Fruit fly (Drosophila melanogaster) whole organism, larva: ENCODE measurements around the gene peg.
A peak's percentile ranks its signal among the peaks of the same experiment; 100 is the strongest.

Source experiments
- noc ChIP-seq: fragments of 200-800 bp; sonication (Bioruptor generic); optimal IDR thresholded peaks from 3 replicates; lab custom pipeline; 2019; ENCODE audit warnings: missing biosample characterization, mild to moderate bottlenecking, missing genetic modification characterization, moderate library complexity

The peg gene

dm6 chr3R:20998319-20998718 is 25.6 kb downstream of the peg start:
- TF ChIP-seq noc (tag; lab: Kevin White, UChicago), result no peak

dm6 chr3R:20990409-20990808 is 33.6 kb downstream of the peg start:
- TF ChIP-seq noc (tag; lab: Kevin White, UChicago), result no peak

- TF ChIP-seq noc (tag; lab: Kevin White, UChicago), result no peak
Measured at dm6 chr3R:20989657-20990056, 34.3 kb downstream of the peg start.

DNA sequence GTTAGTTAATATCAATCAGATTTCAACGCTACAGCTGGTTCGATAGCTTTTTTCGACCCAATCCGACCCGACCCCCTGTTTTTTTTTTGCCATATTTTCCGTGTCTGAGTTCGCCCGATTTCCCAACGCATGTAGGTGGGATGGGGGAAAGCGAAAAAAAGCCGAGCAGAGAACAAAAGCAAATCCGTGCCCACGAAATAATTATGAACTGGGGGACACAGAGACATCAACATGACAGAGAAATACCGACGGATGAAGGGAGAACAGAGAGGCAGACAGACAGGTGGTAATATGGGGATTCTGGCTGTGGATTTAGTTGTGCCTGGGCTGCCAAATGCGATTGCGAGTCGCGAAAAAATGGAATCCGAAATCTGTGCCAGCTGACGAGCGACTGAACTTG is 34.9 kb downstream of the peg start:
- no peak for TF ChIP-seq noc (tag; lab: Kevin White, UChicago)

dm6 chr3R:20988560-20988959 is 35.4 kb downstream of the peg start:
- TF ChIP-seq noc (tag; lab: Kevin White, UChicago), result peak; percentile 60

DNA sequence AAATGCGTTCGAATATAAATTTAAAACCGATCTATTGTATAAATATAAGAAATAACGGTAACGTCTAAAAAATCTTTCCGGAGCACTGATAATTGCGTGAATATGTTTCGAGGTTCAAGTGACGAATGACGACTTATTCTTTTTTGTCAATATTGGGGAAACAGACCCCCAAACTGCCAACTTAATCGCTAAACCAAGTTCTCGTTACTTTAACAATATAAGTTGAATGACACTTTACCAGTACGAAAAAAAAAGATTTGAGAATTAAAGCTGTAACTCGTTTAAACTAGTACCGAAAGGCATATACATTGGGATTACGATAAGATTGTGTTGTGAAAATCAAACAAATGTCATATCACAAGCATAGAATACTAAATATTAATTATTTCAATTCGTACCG is 36.1 kb downstream of the peg start, which contains the start of gene CG43446:
TSS of gene CG43446 (minus strand) at position 101 of the 400 bp plus-strand sequence.
- TF ChIP-seq noc (tag; lab: Kevin White, UChicago), result no peak

- TF ChIP-seq noc (tag; lab: Kevin White, UChicago), result peak; percentile 59
Measured at dm6 chr3R:20985592-20985991, 38.4 kb downstream of the peg start.

- no peak for TF ChIP-seq noc (tag; lab: Kevin White, UChicago)
Measured at dm6 chr3R:20984902-20985301, 39.1 kb downstream of the peg start.

DNA sequence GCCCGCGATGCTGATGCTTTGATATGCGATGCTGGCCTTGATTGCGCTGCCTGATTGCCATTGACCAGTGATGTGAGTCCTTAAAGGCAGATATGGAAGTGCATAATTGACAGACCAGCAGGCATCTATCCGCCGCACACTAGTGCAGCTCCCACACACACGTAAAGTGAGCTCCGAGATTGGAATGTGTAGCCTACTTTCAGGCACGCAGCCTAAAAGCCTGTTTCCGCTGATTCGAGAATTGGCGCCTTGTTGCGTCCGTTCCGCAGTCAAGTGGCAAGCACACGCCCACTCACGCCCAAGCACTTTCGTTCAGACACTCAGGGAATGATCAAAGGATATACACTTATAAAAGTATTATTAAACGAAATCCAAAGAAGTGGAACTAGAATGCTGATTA is 39.9 kb downstream of the peg start:
- no peak for TF ChIP-seq noc (tag; lab: Kevin White, UChicago)

DNA sequence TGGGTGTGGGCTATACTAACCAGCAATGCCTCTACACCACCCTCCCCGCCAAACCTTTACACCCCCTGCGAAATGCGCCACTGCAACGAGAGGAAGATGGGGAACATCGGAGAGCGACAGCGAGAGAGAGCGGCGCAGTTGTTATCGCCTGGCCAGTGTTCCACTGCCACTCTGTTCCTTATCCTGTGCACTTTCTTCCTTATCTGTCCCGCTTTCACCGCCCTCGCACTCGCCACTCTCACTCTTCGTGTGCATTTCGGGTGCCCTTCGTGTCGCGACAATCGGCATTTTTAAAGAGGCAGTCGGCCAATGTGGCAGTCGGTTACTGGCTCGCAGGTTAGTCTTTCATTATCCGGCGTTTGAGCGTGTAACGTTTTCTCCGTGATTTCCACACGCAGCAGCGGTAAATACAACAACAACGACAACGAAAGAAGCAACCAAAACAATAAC is 46.1 kb downstream of the peg start, which contains the start of gene Calx:
TSS of gene Calx (plus strand) at position 338 of the 450 bp plus-strand sequence.
- no peak for TF ChIP-seq noc (tag; lab: Kevin White, UChicago)

dm6 chr3R:20976649-20977048 is 47.3 kb downstream of the peg start:
- TF ChIP-seq noc (tag; lab: Kevin White, UChicago), result no peak
